Worm (Caenorhabditis elegans): Measurements from ENCODE around the gene Y46E12A.2.

DNA sequence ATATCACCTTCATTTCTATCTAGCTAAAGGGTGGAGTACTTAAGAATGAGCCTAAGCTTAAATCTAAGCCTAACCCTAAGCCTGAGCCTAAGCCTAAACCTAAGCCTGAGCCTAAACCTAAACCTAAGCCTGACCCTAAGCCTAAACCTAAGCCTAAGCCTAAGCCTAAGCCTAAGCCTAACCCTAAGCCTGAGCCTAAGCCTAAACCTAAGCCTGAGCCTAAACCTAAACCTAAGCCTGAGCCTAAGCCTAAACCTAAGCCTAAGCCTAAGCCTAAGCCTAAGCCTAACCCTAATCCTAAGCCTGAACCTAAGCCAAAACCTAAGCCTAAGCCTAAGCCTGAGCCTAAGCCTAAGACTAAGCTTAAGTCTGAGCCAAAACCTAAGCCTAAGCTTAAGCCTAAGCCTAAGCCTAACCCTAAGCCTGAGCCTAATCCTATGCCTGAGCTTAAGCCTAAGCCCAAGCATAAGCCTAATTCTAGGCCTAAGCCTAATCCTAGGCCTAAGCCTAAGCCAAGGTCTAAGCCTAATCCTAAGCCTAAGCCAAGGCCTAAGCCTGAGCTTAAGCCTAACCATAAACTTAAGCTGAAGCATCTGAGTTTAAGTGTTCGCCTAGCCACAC, 44.6 kb upstream of the Y46E12A.2 start:
- no peak for TF ChIP-seq lin-39 (tag; optimal IDR thresholded peaks at IDR 0.05)
- no peak for TF ChIP-seq ama-1 (optimal IDR thresholded peaks at IDR 0.05)
- no peak for TF ChIP-seq unc-62 (GFP tag; optimal IDR thresholded peaks at IDR 0.05)

All from whole organism, L2 larva.